Fruit fly (Drosophila melanogaster) whole organism, embryonic: Measurements from ENCODE around the gene CG7370.

Experiments
- Bdp1 ChIP-seq: fragments of 200-800 bp; sonication (Bioruptor generic); optimal IDR thresholded peaks from 3 replicates; lab custom pipeline; 2016; ENCODE audit warnings: missing biosample characterization, missing genetic modification characterization
- Bteb2 ChIP-seq: fragments of 200-800 bp; sonication (Bioruptor generic); optimal IDR thresholded peaks from 2 replicates; lab custom pipeline; 2016; ENCODE audit warnings: missing biosample characterization, missing genetic modification characterization
- fd3F ChIP-seq: fragments of 200-800 bp; sonication (Bioruptor generic); optimal IDR thresholded peaks from 2 replicates; lab custom pipeline; 2018; ENCODE audit warnings: missing biosample characterization, mild to moderate bottlenecking, missing genetic modification characterization, moderate library complexity
- grau ChIP-seq: fragments of 200-800 bp; optimal IDR thresholded peaks from 3 replicates; lab custom pipeline; 2019; ENCODE audit warnings: missing biosample characterization, mild to moderate bottlenecking, missing genetic modification characterization, moderate library complexity

- TF ChIP-seq fd3F (GFP tag; lab: Kevin White, UChicago) (no peak), grau (peak; percentile 30), Bteb2 (GFP tag; lab: Kevin White, UChicago) (no peak), Bdp1 (GFP tag; lab: Kevin White, UChicago) (no peak)
Measured at dm6 chr3L:21738175-21739016, 31.2 kb upstream of the CG7370 start, which contains the start of gene CG14567.
